Worm (Caenorhabditis elegans) whole organism, L1 larva: ENCODE results near the gene suex-1.
"Not testable (repeated sequence)": the region's sequence is repeated elsewhere in the genome, so short reads cannot be mapped to it uniquely, and the experiment has no call there.

Source experiments
- C34B4.2 ChIP-seq: sonication (generic microtip); optimal IDR thresholded peaks from 2 replicates; lab custom pipeline; 2017; ENCODE audit warnings: mild to moderate bottlenecking, missing genetic modification characterization, missing compliant biosample characterization
- alr-1 ChIP-seq: fragments of 200-800 bp; sonication (Bioruptor generic); optimal IDR thresholded peaks from 2 replicates; lab custom pipeline; 2018; ENCODE audit warnings: borderline replicate concordance, mild to moderate bottlenecking, missing genetic modification characterization, missing compliant biosample characterization
- aly-2 ChIP-seq: fragments of 150-350 bp; optimal IDR thresholded peaks from 2 replicates; lab custom pipeline; 2014; ENCODE audit warnings: missing biosample characterization, missing genetic modification characterization
- ceh-63 ChIP-seq: fragments of 200-800 bp; sonication (Bioruptor generic); optimal IDR thresholded peaks from 2 replicates; lab custom pipeline; 2018; ENCODE audit warnings: mild to moderate bottlenecking, missing genetic modification characterization, missing compliant biosample characterization
- ceh-8 ChIP-seq: fragments of 200-800 bp; sonication (Bioruptor generic); optimal IDR thresholded peaks from 2 replicates; lab custom pipeline; 2018; ENCODE audit warnings: mild to moderate bottlenecking, missing genetic modification characterization, moderate library complexity, missing compliant biosample characterization
- ceh-82 ChIP-seq, 3 experiments: fragments of 150-350 bp in 1 of 3; sonication (generic microtip) in 2 of 3; optimal IDR thresholded peaks; 2 replicates each; lab custom pipeline; 2014 to 2017; ENCODE audit warnings: missing biosample characterization in 3 of 3, missing genetic modification characterization in 3 of 3
- ceh-88 ChIP-seq: fragments of 200-800 bp; sonication (Bioruptor generic); IDR thresholded peaks from 2 replicates; pipeline ENCODE4 v1.3.6; 2022; ENCODE audit warnings: missing genetic modification characterization, missing compliant biosample characterization
- ceh-90 ChIP-seq: sonication (generic microtip); optimal IDR thresholded peaks from 2 replicates; lab custom pipeline; 2016; ENCODE audit warnings: missing genetic modification characterization, missing compliant biosample characterization
- dsc-1 ChIP-seq: sonication (generic microtip); optimal IDR thresholded peaks from 2 replicates; lab custom pipeline; 2016; ENCODE audit warnings: mild to moderate bottlenecking, missing genetic modification characterization, missing compliant biosample characterization
- efl-1 ChIP-seq, 4 experiments: fragments of 150-350 bp; optimal IDR thresholded peaks in 3 of 4; peaks in 1 of 4; 1 replicate in 1 of 4; 2 replicates in 3 of 4; lab custom pipeline; 2014; ENCODE audit warnings: missing biosample characterization in 2 of 4, missing genetic modification characterization in 2 of 4, missing genetic modification reagents in 2 of 4
- efl-3 ChIP-seq: fragments of 200-800 bp; sonication (Bioruptor generic); optimal IDR thresholded peaks from 2 replicates; lab custom pipeline; 2018; ENCODE audit warnings: mild to moderate bottlenecking, missing genetic modification characterization, missing compliant biosample characterization
- egl-27 ChIP-seq, 2 experiments: fragments of 150-350 bp in 1 of 2; sonication (generic microtip); optimal IDR thresholded peaks; 3 replicates each; lab custom pipeline; 2017 to 2018; ENCODE audit warnings: missing biosample characterization in 2 of 2, missing genetic modification characterization in 2 of 2, missing genetic modification reagents in 2 of 2
- fkh-10 ChIP-seq: sonication (generic microtip); optimal IDR thresholded peaks from 2 replicates; lab custom pipeline; 2017; ENCODE audit warnings: missing biosample characterization, missing genetic modification reagents, missing genetic modification characterization
- fkh-8 ChIP-seq: sonication (generic microtip); optimal IDR thresholded peaks from 2 replicates; lab custom pipeline; 2016; ENCODE audit warnings: mild to moderate bottlenecking, missing genetic modification characterization, missing compliant biosample characterization
- hlh-17 ChIP-seq: fragments of 200-800 bp; sonication (Bioruptor generic); optimal IDR thresholded peaks from 2 replicates; lab custom pipeline; 2018; ENCODE audit warnings: missing genetic modification characterization, mild to moderate bottlenecking, missing compliant biosample characterization, moderate library complexity, borderline replicate concordance
- hlh-4 ChIP-seq: sonication (generic microtip); optimal IDR thresholded peaks from 2 replicates; lab custom pipeline; 2016; ENCODE audit warnings: mild to moderate bottlenecking, missing genetic modification characterization, missing compliant biosample characterization
- isw-1 ChIP-seq: fragments of 200-800 bp; sonication (Bioruptor generic); IDR thresholded peaks from 2 replicates; pipeline ENCODE4 v1.3.6; 2022; ENCODE audit warnings: missing genetic modification characterization, missing compliant biosample characterization
- lin-13 ChIP-seq: fragments of 150-350 bp; optimal IDR thresholded peaks from 2 replicates; lab custom pipeline; 2014; ENCODE audit warnings: missing biosample characterization, missing genetic modification reagents, missing genetic modification characterization
- lin-14 ChIP-seq: fragments of 200-800 bp; sonication (Bioruptor generic); optimal IDR thresholded peaks from 2 replicates; lab custom pipeline; 2018; ENCODE audit warnings: mild to moderate bottlenecking, missing genetic modification characterization, moderate library complexity, missing compliant biosample characterization
- mef-2 ChIP-seq: fragments of 150-350 bp; optimal IDR thresholded peaks from 2 replicates; lab custom pipeline; 2014; ENCODE audit warnings: missing biosample characterization, missing genetic modification characterization
- mep-1 ChIP-seq: fragments of 150-350 bp; optimal IDR thresholded peaks from 2 replicates; lab custom pipeline; 2014; ENCODE audit warnings: missing biosample characterization, missing genetic modification characterization
- nhr-20 ChIP-seq: sonication (generic microtip); optimal IDR thresholded peaks from 2 replicates; lab custom pipeline; 2016; ENCODE audit warnings: mild to moderate bottlenecking, missing genetic modification characterization, missing compliant biosample characterization
- nhr-28 ChIP-seq: fragments of 150-350 bp; optimal IDR thresholded peaks from 2 replicates; lab custom pipeline; 2014; ENCODE audit warnings: missing biosample characterization, missing genetic modification characterization
- nhr-47 ChIP-seq: sonication (generic microtip); optimal IDR thresholded peaks from 2 replicates; lab custom pipeline; 2016; ENCODE audit warnings: mild to moderate bottlenecking, missing genetic modification characterization, moderate library complexity, missing compliant biosample characterization
- nhr-71 ChIP-seq: sonication (generic microtip); optimal IDR thresholded peaks from 2 replicates; lab custom pipeline; 2016; ENCODE audit warnings: mild to moderate bottlenecking, missing genetic modification characterization, moderate library complexity, missing compliant biosample characterization
- nhr-84 ChIP-seq: sonication (generic microtip); optimal IDR thresholded peaks from 2 replicates; lab custom pipeline; 2017; ENCODE audit warnings: missing biosample characterization, missing genetic modification characterization
- pag-3 ChIP-seq: sonication (generic microtip); optimal IDR thresholded peaks from 2 replicates; lab custom pipeline; 2017; ENCODE audit warnings: missing genetic modification characterization, mild to moderate bottlenecking, missing compliant biosample characterization, antibody characterized with exemption, borderline replicate concordance; ENCODE audit not compliant: insufficient read depth
- pax-3 ChIP-seq: fragments of 200-800 bp; sonication (Bioruptor generic); optimal IDR thresholded peaks from 2 replicates; lab custom pipeline; 2018; ENCODE audit warnings: mild to moderate bottlenecking, missing genetic modification characterization, moderate library complexity, missing compliant biosample characterization
- sptf-1 ChIP-seq: fragments of 150-350 bp; optimal IDR thresholded peaks from 2 replicates; lab custom pipeline; 2014; ENCODE audit warnings: missing biosample characterization, missing genetic modification characterization
- swsn-7 ChIP-seq: sonication (generic microtip); optimal IDR thresholded peaks from 2 replicates; lab custom pipeline; 2016; ENCODE audit warnings: missing genetic modification characterization, missing compliant biosample characterization
- tbx-2 ChIP-seq: sonication (generic microtip); optimal IDR thresholded peaks from 2 replicates; lab custom pipeline; 2016; ENCODE audit warnings: missing genetic modification characterization, missing compliant biosample characterization
- unc-30 ChIP-seq: sonication (generic microtip); optimal IDR thresholded peaks from 2 replicates; lab custom pipeline; 2017; ENCODE audit warnings: missing biosample characterization, missing genetic modification characterization
- xbp-1 ChIP-seq: sonication (generic microtip); optimal IDR thresholded peaks from 2 replicates; lab custom pipeline; 2016; ENCODE audit warnings: missing genetic modification characterization, missing compliant biosample characterization
- ztf-11 ChIP-seq, 2 experiments: sonication (generic microtip); optimal IDR thresholded peaks; 2 replicates each; lab custom pipeline; 2016 to 2017; ENCODE audit warnings: missing genetic modification characterization in 2 of 2, missing biosample characterization in 1 of 2, missing compliant biosample characterization in 1 of 2

Gene suex-1

ce11 chrII:5541685-5542084 is 43.6 kb upstream of the suex-1 start, which contains the start of gene C17C3.24:
Gene C17C3.24 (minus strand): TSS chrII:5541785.
- TF ChIP-seq hlh-4 (tag; lab: Kevin White, UChicago) (no peak), pax-3 (no peak), ceh-63 (GFP tag; lab: Kevin White, UChicago) (no peak), nhr-28 (no peak), nhr-71 (tag; lab: Kevin White, UChicago) (no peak), dsc-1 (no peak), lin-13 (GFP tag; lab: Kevin White, UChicago) (no peak), egl-27 (tag; optimal IDR thresholded peaks at IDR 0.05; lab: Kevin White, UChicago) (no peak), lin-14 (GFP tag; lab: Kevin White, UChicago) (no peak), efl-1 (optimal IDR thresholded peaks at IDR 0.05; lab: Kevin White, UChicago) (no peak), efl-1 (GFP tag; optimal IDR thresholded peaks at IDR 0.05 in 1 of 2; lab: Kevin White, UChicago) (no peak), nhr-47 (tag; lab: Kevin White, UChicago) (no peak), fkh-10 (GFP tag; lab: Kevin White, UChicago) (no peak), tbx-2 (no peak), ceh-82 (tag; optimal IDR thresholded peaks at IDR 0.05; lab: Kevin White, UChicago) (no peak), swsn-7 (tag; lab: Kevin White, UChicago) (no peak), pag-3 (no peak)

ce11 chrII:5540113-5540512 is 42.1 kb upstream of the suex-1 start, which contains the start of gene hlh-27:
Gene hlh-27 (minus strand): TSS chrII:5540213.
- TF ChIP-seq nhr-84 (tag; lab: Kevin White, UChicago); ceh-82 (tag; optimal IDR thresholded peaks at IDR 0.05; lab: Kevin White, UChicago); swsn-7 (tag; lab: Kevin White, UChicago): not testable (repeated sequence)
- TF ChIP-seq, all 84 proteins: peak for 0; not testable (repeated sequence) for 84

- no peak for TF ChIP-seq ztf-11 (tag; optimal IDR thresholded peaks at IDR 0.05; lab: Kevin White, UChicago)
- no peak for TF ChIP-seq unc-30
- no peak for TF ChIP-seq ceh-8 (GFP tag; lab: Kevin White, UChicago)
- no peak for TF ChIP-seq C34B4.2
- TF ChIP-seq ceh-63 (GFP tag; lab: Kevin White, UChicago) = no peak
- no peak for TF ChIP-seq fkh-8 (tag; lab: Kevin White, UChicago)
- TF ChIP-seq pax-3 = no peak
- no peak for TF ChIP-seq nhr-84 (tag; lab: Kevin White, UChicago)
- no peak for TF ChIP-seq alr-1 (tag; lab: Kevin White, UChicago)
- no peak for TF ChIP-seq ceh-90 (tag; lab: Kevin White, UChicago)
- TF ChIP-seq efl-1 (optimal IDR thresholded peaks at IDR 0.05; lab: Kevin White, UChicago) = no peak
- no peak for TF ChIP-seq efl-1 (GFP tag; optimal IDR thresholded peaks at IDR 0.05 in 1 of 2; lab: Kevin White, UChicago)
- no peak for TF ChIP-seq nhr-20
- no peak for TF ChIP-seq mep-1 (tag; lab: Kevin White, UChicago)
- TF ChIP-seq dsc-1 = no peak
- no peak for TF ChIP-seq mef-2 (tag; lab: Kevin White, UChicago)
Observed at ce11 chrII:5537524-5537923, 39.5 kb upstream of the suex-1 start, which contains the start of gene C17C3.11. Gene C17C3.11 (plus strand): TSS chrII:5537824.

- no peak for TF ChIP-seq ceh-88
- TF ChIP-seq egl-27 (tag; optimal IDR thresholded peaks at IDR 0.05; lab: Kevin White, UChicago) = no peak
- no peak for TF ChIP-seq ceh-8 (GFP tag; lab: Kevin White, UChicago)
- no peak for TF ChIP-seq aly-2 (tag; lab: Kevin White, UChicago)
- no peak for TF ChIP-seq nhr-20
- no peak for TF ChIP-seq sptf-1
- TF ChIP-seq isw-1 (GFP tag; lab: Robert Waterston, UW) = no peak
- TF ChIP-seq, all 84 proteins: peak for 0
Observed at ce11 chrII:5537078-5537477, 39.0 kb upstream of the suex-1 start.

- TF ChIP-seq hlh-17 (GFP tag; lab: Kevin White, UChicago); xbp-1 (tag; lab: Kevin White, UChicago); efl-3: not testable (repeated sequence)
Observed at ce11 chrII:5534939-5535338, 36.9 kb upstream of the suex-1 start, which contains the start of gene hlh-25. Gene hlh-25 (plus strand): TSS chrII:5535239.
